Worm (Caenorhabditis elegans) whole organism, L2 larva: ENCODE results near the gene F09C6.16.

Source experiments
- aly-2 ChIP-seq: fragments of 150-350 bp; optimal IDR thresholded peaks from 2 replicates; lab custom pipeline; 2014; ENCODE audit warnings: missing biosample characterization, missing genetic modification characterization
- ceh-82 ChIP-seq: fragments of 150-350 bp; optimal IDR thresholded peaks from 2 replicates; lab custom pipeline; 2014; ENCODE audit warnings: missing biosample characterization, missing genetic modification characterization
- elt-1 ChIP-seq: fragments of 150-350 bp; optimal IDR thresholded peaks from 2 replicates; lab custom pipeline; 2014; ENCODE audit warnings: missing biosample characterization, missing genetic modification characterization
- lin-11 ChIP-seq: fragments of 150-350 bp; sonication (generic microtip); optimal IDR thresholded peaks from 2 replicates; lab custom pipeline; 2014; ENCODE audit warnings: missing biosample characterization, missing genetic modification characterization, inconsistent platforms, mixed read lengths
- lin-39 ChIP-seq: fragments of 150-350 bp; optimal IDR thresholded peaks from 2 replicates; lab custom pipeline; 2014; ENCODE audit warnings: missing biosample characterization, missing genetic modification reagents, missing genetic modification characterization
- nhr-12 ChIP-seq: fragments of 150-350 bp; optimal IDR thresholded peaks from 2 replicates; lab custom pipeline; 2014; ENCODE audit warnings: missing biosample characterization, missing genetic modification characterization
- nhr-25 ChIP-seq: fragments of 150-350 bp; sonication (generic microtip); optimal IDR thresholded peaks from 3 replicates; lab custom pipeline; 2014; ENCODE audit warnings: missing biosample characterization, missing genetic modification characterization
- nhr-6 ChIP-seq: fragments of 150-350 bp; optimal IDR thresholded peaks from 2 replicates; lab custom pipeline; 2014; ENCODE audit warnings: missing biosample characterization, missing genetic modification characterization
- skn-1 ChIP-seq: sonication (generic microtip); optimal IDR thresholded peaks from 2 replicates; lab custom pipeline; 2017; ENCODE audit warnings: missing biosample characterization, missing genetic modification characterization
- zag-1 ChIP-seq: fragments of 150-350 bp; optimal IDR thresholded peaks from 2 replicates; lab custom pipeline; 2014; ENCODE audit warnings: missing biosample characterization, missing genetic modification characterization
- ztf-11 ChIP-seq: sonication (generic microtip); optimal IDR thresholded peaks from 2 replicates; lab custom pipeline; 2017; ENCODE audit warnings: missing biosample characterization, missing genetic modification characterization

- TF ChIP-seq elt-1 (no peak), nhr-12 (no peak), lin-11 (no peak), ceh-82 (no peak), ztf-11 (tag; lab: Kevin White, UChicago) (no peak), lin-39 (no peak), nhr-6 (tag; lab: Kevin White, UChicago) (no peak), skn-1 (tag; lab: Kevin White, UChicago) (no peak), zag-1 (tag; lab: Kevin White, UChicago) (no peak), aly-2 (tag; lab: Kevin White, UChicago) (no peak), nhr-25 (tag; lab: Kevin White, UChicago) (no peak)
These were observed 1.5 kb upstream of the F09C6.16 start for ce11 chrV:16911294-16911693.
